Worm (Caenorhabditis elegans) whole organism, midembryonic: ENCODE data around the gene R07E3.6.

Experiments
- T22C8.4 ChIP-seq: fragments of 200-800 bp; sonication (Bioruptor generic); IDR thresholded peaks from 2 replicates; pipeline ENCODE4 v1.3.6; 2022; ENCODE audit warnings: missing genetic modification characterization, missing compliant biosample characterization
- cog-1 ChIP-seq: sonication (generic microtip); optimal IDR thresholded peaks from 2 replicates; lab custom pipeline; 2016; ENCODE audit warnings: missing genetic modification characterization, missing compliant biosample characterization
- flt-1 ChIP-seq: fragments of 200-800 bp; sonication (Bioruptor generic); IDR thresholded peaks from 2 replicates; pipeline ENCODE4 v1.3.6; 2022; ENCODE audit warnings: missing genetic modification characterization, missing compliant biosample characterization
- klf-2 ChIP-seq: fragments of 200-800 bp; sonication (Bioruptor generic); conservative IDR thresholded peaks from 2 replicates; pipeline ENCODE4 v1.3.6; 2022; ENCODE audit warnings: missing genetic modification reagents, missing genetic modification characterization, missing compliant biosample characterization
- med-1 ChIP-seq: sonication (generic microtip); optimal IDR thresholded peaks from 2 replicates; lab custom pipeline; 2017; ENCODE audit warnings: missing genetic modification characterization, mild to moderate bottlenecking, missing compliant biosample characterization, antibody characterized with exemption, missing genetic modification reagents; ENCODE audit not compliant: insufficient read depth
- ref-1 ChIP-seq: fragments of 200-800 bp; sonication (Bioruptor generic); conservative IDR thresholded peaks from 2 replicates; pipeline ENCODE4 v1.3.6; 2022; ENCODE audit warnings: missing genetic modification reagents, missing genetic modification characterization, missing compliant biosample characterization
- tab-1 ChIP-seq: fragments of 200-800 bp; sonication (Bioruptor generic); IDR thresholded peaks from 2 replicates; pipeline ENCODE4 v1.3.6; 2022; ENCODE audit warnings: missing genetic modification characterization, missing compliant biosample characterization
- ztf-23 ChIP-seq: fragments of 200-800 bp; sonication (Bioruptor generic); IDR thresholded peaks from 2 replicates; pipeline ENCODE4 v1.3.6; 2022; ENCODE audit warnings: missing genetic modification reagents, missing genetic modification characterization, missing compliant biosample characterization
- ztf-29 ChIP-seq: fragments of 200-800 bp; sonication (Bioruptor generic); IDR thresholded peaks from 2 replicates; pipeline ENCODE4 v1.3.6; 2022; ENCODE audit warnings: missing genetic modification reagents, missing genetic modification characterization, missing compliant biosample characterization

Gene R07E3.6

DNA sequence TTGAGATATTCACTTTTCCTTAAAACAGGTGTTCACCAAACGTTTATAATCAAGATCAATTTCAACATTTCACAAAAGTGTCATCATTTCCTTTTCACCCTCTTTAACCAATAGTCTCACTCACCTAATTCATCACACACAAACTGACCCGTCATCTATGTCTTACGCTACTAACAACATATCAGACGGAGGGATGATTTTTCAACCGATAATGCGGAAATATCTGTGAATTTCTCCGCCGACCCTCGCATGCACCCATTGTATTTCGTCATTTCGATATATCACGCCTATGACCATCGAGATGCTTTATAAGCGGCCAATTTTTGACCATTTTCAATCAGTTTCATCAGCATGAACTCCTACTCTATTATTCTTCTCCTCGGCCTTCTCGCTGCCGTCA lies 13.3 kb upstream of the R07E3.6 start, which contains the start of gene fipr-21:
Gene fipr-21, plus strand, starts transcription at position 352 of the 400 bp plus-strand sequence.
- TF ChIP-seq ref-1 (GFP tag; lab: Robert Waterston, UW) (no peak), ztf-29 (no peak), ztf-23 (no peak), klf-2 (GFP tag; lab: Robert Waterston, UW) (no peak), med-1 (GFP tag; lab: Kevin White, UChicago) (no peak), tab-1 (GFP tag; lab: Robert Waterston, UW) (no peak), flt-1 (GFP tag; lab: Robert Waterston, UW) (no peak), cog-1 (no peak), T22C8.4 (GFP tag; lab: Robert Waterston, UW) (no peak)

DNA sequence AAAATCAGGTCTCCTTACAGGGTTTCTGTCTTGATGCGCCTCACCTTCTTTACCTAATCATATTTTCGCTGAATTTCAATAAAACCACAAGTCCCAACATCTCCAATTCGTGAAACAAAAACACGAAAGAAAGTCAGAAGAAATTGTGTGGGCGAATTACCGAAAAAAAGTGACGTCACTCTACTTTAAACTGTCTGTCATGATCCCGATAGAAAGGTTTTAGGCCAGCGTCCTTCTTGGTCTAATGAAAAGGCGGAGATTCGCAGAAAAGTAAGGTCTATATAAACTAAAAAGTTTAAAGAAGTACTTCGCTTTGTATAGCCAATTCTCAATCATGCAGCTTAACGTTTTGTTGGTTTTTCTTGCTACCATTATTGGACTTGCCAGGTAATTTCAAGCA lies 11.2 kb upstream of the R07E3.6 start, which contains the start of gene cnc-8:
Gene cnc-8, plus strand, starts transcription at position 307 of the 400 bp plus-strand sequence.
- TF ChIP-seq ztf-29 (no peak), T22C8.4 (GFP tag; lab: Robert Waterston, UW) (no peak), med-1 (GFP tag; lab: Kevin White, UChicago) (no peak), tab-1 (GFP tag; lab: Robert Waterston, UW) (no peak), cog-1 (no peak), ref-1 (GFP tag; lab: Robert Waterston, UW) (no peak), flt-1 (GFP tag; lab: Robert Waterston, UW) (no peak), klf-2 (GFP tag; lab: Robert Waterston, UW) (no peak), ztf-23 (no peak)

DNA sequence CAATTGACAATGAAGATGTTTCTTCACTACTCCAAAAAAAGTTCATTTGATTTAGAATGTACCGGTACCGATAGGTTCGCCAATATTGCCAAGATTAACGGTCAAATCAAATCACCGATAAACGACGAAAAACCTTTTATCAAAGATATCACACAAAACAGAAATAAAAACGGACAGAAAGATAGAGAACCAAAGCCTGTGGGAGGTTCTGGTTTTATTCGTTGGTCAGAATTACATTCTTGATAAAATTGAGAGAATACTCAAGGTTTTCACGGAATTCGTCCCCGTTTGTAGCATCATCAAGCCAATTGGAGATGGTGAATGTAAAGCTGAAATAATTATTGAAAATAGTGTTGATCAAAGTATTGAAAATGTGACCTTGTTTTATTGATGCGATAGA lies 10.6 kb upstream of the R07E3.6 start:
- no peak for TF ChIP-seq ztf-29
- TF ChIP-seq tab-1 (GFP tag; lab: Robert Waterston, UW): no peak
- no peak for TF ChIP-seq T22C8.4 (GFP tag; lab: Robert Waterston, UW)
- TF ChIP-seq ref-1 (GFP tag; lab: Robert Waterston, UW): no peak
- no peak for TF ChIP-seq klf-2 (GFP tag; lab: Robert Waterston, UW)
- TF ChIP-seq flt-1 (GFP tag; lab: Robert Waterston, UW): no peak
- TF ChIP-seq ztf-23: no peak
- no peak for TF ChIP-seq cog-1

DNA sequence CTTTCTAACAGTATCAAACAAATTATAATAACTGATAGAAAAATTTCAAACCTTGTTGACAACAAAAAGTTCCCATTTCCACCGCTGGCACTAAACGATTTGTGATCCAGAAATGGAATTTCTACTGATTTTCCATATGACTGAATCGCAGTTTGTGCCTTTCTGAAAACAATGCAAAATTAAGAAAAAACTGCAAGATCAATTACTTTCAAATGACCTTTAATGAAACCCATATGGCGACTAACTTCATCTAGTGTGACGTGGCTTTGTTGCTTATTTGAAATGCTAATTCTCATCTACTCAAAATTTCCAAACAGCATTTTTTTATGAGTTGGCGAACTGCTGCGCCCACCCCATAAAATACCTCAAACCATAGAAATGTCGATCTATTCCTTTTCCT lies 10.0 kb upstream of the R07E3.6 start, which contains the start of gene F41E7.7:
Gene F41E7.7, plus strand, starts transcription at position 301 of the 400 bp plus-strand sequence.
- no peak for TF ChIP-seq ztf-23
- no peak for TF ChIP-seq med-1 (GFP tag; lab: Kevin White, UChicago)

DNA sequence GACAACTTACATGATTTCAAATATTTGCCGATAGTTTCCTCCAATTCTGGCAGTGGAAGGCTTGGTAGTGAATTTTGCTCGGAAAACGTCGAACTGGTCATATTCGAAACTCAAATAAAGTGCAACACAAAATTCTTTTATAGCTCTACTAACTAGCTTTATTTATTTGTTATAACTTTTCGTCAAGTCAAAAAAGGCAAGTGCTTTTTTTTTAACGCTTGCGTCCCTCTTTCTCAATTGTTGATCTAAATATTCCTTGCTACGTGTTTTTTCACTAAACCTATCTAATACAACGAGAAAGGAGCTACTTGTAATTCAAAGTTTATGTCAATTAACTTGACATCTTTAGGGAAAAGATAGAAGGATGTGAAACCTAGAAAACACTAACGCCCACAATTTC lies 7.2 kb upstream of the R07E3.6 start, which contains the start of gene F41E7.6:
Gene F41E7.6, minus strand, starts transcription at position 101 of the 400 bp plus-strand sequence.
- no peak for TF ChIP-seq tab-1 (GFP tag; lab: Robert Waterston, UW)
- no peak for TF ChIP-seq ztf-23
- no peak for TF ChIP-seq flt-1 (GFP tag; lab: Robert Waterston, UW)
- TF ChIP-seq klf-2 (GFP tag; lab: Robert Waterston, UW): no peak
- no peak for TF ChIP-seq ref-1 (GFP tag; lab: Robert Waterston, UW)
- no peak for TF ChIP-seq T22C8.4 (GFP tag; lab: Robert Waterston, UW)
- no peak for TF ChIP-seq ztf-29
- no peak for TF ChIP-seq cog-1
- TF ChIP-seq med-1 (GFP tag; lab: Kevin White, UChicago): no peak

DNA sequence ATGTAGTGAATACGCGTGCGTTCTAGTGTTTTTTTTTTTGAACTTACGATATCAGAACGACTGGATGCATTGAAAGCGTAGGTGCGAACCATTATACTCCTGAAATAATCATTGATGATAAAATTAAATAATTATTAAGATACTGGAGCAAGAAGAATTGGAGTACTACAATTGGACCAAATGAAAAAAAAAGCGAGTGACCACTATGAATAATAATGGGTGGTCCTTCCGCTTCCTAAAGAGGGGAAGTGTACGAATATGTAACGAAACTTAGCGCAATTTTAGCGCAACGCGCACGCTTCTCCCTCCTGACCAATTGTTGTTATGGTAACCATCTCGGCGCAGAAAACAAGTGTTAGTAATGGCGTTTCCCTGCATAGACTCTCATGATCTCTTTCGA lies 1.6 kb upstream of the R07E3.6 start, which contains the start of gene F41E7.9:
Gene F41E7.9, minus strand, starts transcription at position 101 of the 400 bp plus-strand sequence.
- no peak for TF ChIP-seq cog-1
- no peak for TF ChIP-seq tab-1 (GFP tag; lab: Robert Waterston, UW)
- TF ChIP-seq ztf-29: no peak
- no peak for TF ChIP-seq flt-1 (GFP tag; lab: Robert Waterston, UW)
- no peak for TF ChIP-seq ztf-23
- no peak for TF ChIP-seq med-1 (GFP tag; lab: Kevin White, UChicago)
- no peak for TF ChIP-seq klf-2 (GFP tag; lab: Robert Waterston, UW)
- no peak for TF ChIP-seq ref-1 (GFP tag; lab: Robert Waterston, UW)
- TF ChIP-seq T22C8.4 (GFP tag; lab: Robert Waterston, UW): no peak

DNA sequence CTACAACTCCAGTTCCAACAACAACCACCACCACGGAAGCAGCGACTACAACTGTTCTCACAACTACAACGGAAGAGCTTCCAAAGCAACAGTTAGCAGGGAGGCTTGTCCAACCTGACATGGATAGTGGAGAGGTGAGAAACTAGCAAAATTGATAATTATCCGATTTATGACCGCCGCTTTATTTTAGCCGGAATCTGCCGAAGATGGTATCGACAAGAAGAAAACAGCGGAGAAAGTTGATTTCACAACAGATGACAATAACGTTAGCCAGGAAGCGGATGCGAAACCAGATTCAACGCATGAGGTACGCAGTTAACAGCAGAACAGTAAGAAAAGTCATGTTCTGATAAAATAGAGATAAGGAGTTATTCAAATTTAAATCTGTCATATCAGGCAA lies 915 bp downstream of the R07E3.6 start:
- no peak for TF ChIP-seq klf-2 (GFP tag; lab: Robert Waterston, UW)
- TF ChIP-seq tab-1 (GFP tag; lab: Robert Waterston, UW): no peak
- no peak for TF ChIP-seq ref-1 (GFP tag; lab: Robert Waterston, UW)
- TF ChIP-seq ztf-29: no peak

DNA sequence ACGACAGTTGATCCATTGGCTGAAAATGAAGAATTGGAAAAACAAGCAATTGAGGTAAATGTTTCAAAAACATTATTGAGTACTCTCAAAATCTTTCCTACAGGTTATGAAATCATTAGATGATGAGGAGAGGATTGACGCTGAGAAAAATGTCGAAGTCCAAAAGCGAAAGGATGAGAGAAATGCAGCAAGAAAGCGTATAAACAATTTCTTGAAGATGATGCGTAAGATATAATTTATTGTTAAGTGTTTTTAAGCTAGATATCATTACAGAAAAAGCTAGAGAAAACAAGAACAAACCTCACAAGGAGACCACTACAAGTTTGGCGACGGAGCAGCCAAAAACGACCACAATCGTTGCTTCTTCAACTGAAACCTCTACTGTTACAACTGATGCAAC lies 2.1 kb downstream of the R07E3.6 start:
- no peak for TF ChIP-seq flt-1 (GFP tag; lab: Robert Waterston, UW)
- TF ChIP-seq ztf-29: no peak
- no peak for TF ChIP-seq med-1 (GFP tag; lab: Kevin White, UChicago)
- no peak for TF ChIP-seq T22C8.4 (GFP tag; lab: Robert Waterston, UW)
- TF ChIP-seq ztf-23: no peak
- no peak for TF ChIP-seq cog-1
- TF ChIP-seq ref-1 (GFP tag; lab: Robert Waterston, UW): no peak
- no peak for TF ChIP-seq tab-1 (GFP tag; lab: Robert Waterston, UW)
- no peak for TF ChIP-seq klf-2 (GFP tag; lab: Robert Waterston, UW)

DNA sequence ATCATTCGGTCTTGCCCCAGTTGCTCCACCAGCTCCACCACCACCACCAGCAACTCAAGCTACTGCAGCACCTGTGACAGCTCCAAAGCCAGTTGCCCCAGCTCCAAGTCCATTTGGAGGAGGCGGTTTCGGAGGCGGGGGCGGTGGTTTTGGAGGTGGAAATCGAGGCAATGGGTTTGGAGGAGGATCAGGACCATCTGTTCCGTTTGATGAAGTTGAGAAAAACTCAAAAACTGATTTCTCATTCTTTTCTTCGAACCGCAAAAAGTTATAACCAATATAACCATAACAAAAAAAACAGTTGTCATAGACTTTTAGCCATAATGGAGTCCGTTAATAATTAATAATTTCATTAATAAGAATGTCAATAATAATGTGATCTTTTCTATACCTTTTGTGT lies 3.9 kb downstream of the R07E3.6 start:
- TF ChIP-seq ztf-29 (no peak), flt-1 (GFP tag; lab: Robert Waterston, UW) (no peak), ztf-23 (no peak)

DNA sequence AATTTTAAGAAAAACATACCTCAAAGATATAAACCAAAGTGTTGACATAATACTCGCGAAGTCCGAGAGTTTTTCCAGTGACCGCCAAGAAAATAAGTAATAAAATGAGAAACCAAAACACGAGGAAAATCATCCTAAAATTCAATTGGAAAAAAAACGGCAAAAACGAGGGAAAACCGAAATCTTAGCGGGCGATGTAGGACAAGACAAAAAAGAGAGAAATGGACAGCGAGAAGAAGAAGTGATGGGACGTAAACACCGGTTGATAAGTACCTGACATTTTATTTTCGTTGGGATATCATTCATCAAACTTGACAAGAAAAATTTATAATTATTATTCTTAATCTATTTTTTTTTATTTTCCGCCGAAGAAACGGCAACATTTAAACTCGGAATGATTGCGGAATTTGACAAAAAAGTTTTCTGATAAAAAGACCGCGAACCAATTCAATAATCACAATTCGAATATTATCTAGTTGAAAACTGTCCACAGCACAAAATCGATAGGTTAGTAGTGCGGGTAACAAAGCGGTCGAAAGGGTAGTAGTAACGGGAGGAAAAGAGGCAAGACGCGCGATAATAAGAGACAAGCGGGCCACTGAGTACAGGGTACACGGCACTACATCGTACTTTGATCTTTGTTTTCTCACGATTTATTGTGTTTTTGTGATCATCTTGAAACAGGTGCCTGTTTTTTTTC lies 10.0 kb downstream of the R07E3.6 start, which contains the start of gene acl-5:
Gene acl-5, minus strand, starts transcription at position 134 of the 700 bp plus-strand sequence.
- no peak for TF ChIP-seq ztf-23
- no peak for TF ChIP-seq ztf-29
- no peak for TF ChIP-seq flt-1 (GFP tag; lab: Robert Waterston, UW)
- TF ChIP-seq tab-1 (GFP tag; lab: Robert Waterston, UW): no peak
- TF ChIP-seq med-1 (GFP tag; lab: Kevin White, UChicago): no peak
- no peak for TF ChIP-seq cog-1
- no peak for TF ChIP-seq klf-2 (GFP tag; lab: Robert Waterston, UW)
- no peak for TF ChIP-seq ref-1 (GFP tag; lab: Robert Waterston, UW)
- TF ChIP-seq T22C8.4 (GFP tag; lab: Robert Waterston, UW): no peak
